Fruit fly (Drosophila melanogaster): Measurements from ENCODE around the gene CG15432.

The CG15432 gene

DNA sequence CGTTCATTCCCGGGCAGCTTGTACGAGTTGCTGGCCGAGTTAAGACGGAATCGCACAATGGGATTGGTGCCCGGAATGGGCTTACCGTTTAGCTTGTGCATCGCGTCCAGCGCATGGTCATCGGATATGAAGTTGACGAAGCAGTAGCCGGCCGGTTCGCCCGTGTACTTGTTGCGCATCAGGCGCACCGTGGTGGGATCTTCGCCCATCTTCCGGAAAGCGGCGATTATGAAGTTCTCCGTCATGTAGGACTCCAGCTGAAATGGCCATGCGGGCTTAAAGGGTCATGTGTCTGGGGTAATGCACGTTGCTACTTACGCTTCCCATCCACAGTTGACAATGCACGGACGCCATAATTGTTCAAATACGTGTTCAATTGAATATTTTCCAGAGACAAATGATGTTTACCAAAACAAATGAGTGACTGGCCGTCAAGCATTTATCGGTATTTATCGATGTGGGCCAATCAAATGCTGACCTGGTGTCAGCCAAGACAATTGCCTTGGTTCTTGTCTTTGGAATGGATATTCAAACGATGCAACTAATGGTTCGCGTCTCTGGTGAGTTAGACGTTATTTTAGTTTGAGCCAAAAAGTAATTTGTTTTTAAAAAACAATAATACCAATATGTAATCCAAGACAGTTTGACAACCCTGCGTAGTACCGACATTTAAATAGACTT lies 12.0 kb downstream of the CG15432 start, which contains the start of the genes Secp43 and ND-B8 (continued):
- TF ChIP-seq CG6654 (GFP tag; optimal IDR thresholded peaks at IDR 0.05) = no peak
- no peak for TF ChIP-seq ind (GFP tag; optimal IDR thresholded peaks at IDR 0.05)
- no peak for TF ChIP-seq CG10366 (GFP tag; IDR thresholded peaks at IDR 0.05)
- no peak for TF ChIP-seq Hr78 (GFP tag; optimal IDR thresholded peaks at IDR 0.05)
- TF ChIP-seq Adf1 (GFP tag; IDR thresholded peaks at IDR 0.05) = no peak
- TF ChIP-seq lola (GFP tag; optimal IDR thresholded peaks at IDR 0.05) = no peak
- no peak for TF ChIP-seq CG6254 (GFP tag; optimal IDR thresholded peaks at IDR 0.05)
- peak; percentile 72 for TF ChIP-seq CTCF (GFP tag; optimal IDR thresholded peaks at IDR 0.05)
- TF ChIP-seq CG14860 (GFP tag; IDR thresholded peaks at IDR 0.05; ENCODE audit: partially characterized antibody) = peak; percentile 65
- TF ChIP-seq croc (GFP tag; conservative IDR thresholded peaks at IDR 0.05) = no peak
- TF ChIP-seq CG17186 (GFP tag; optimal IDR thresholded peaks at IDR 0.05) = peak; percentile 49
- no peak for TF ChIP-seq Oaz (GFP tag; IDR thresholded peaks at IDR 0.05)
- peak; percentile 57 for TF ChIP-seq hbn (GFP tag; IDR thresholded peaks at IDR 0.05; ENCODE audit: partially characterized antibody)
- TF ChIP-seq Six4 (GFP tag; optimal IDR thresholded peaks at IDR 0.05) = no peak
- no peak for TF ChIP-seq HLHmδ (GFP tag; optimal IDR thresholded peaks at IDR 0.05)
- TF ChIP-seq CG6813 (GFP tag; optimal IDR thresholded peaks at IDR 0.05) = no peak
- TF ChIP-seq salm (tag; optimal IDR thresholded peaks at IDR 0.05) = no peak
- TF ChIP-seq Rfx (GFP tag; IDR thresholded peaks at IDR 0.05) = peak; percentile 42; the same call in 1 of the 2 replicates
- no peak for TF ChIP-seq chn (GFP tag; optimal IDR thresholded peaks at IDR 0.05)
- peak; percentile 47; the same call in 1 of the 2 replicates for TF ChIP-seq CG9932 (GFP tag; IDR thresholded peaks at IDR 0.05)
- no peak for TF ChIP-seq klu (GFP tag; IDR thresholded peaks at IDR 0.05)
- TF ChIP-seq fu2 (GFP tag; optimal IDR thresholded peaks at IDR 0.05) = no peak
- no peak for TF ChIP-seq Ravus (GFP tag; IDR thresholded peaks at IDR 0.05)
- no peak for TF ChIP-seq CG16815 (GFP tag; optimal IDR thresholded peaks at IDR 0.05)
- no peak for TF ChIP-seq CG3065 (GFP tag; optimal IDR thresholded peaks at IDR 0.05)
- TF ChIP-seq GATAe (GFP tag; conservative IDR thresholded peaks at IDR 0.05) = no peak
- TF ChIP-seq amos (GFP tag; IDR thresholded peaks at IDR 0.05; ENCODE audit: partially characterized antibody) = peak; percentile 80
- TF ChIP-seq NFAT (GFP tag; IDR thresholded peaks at IDR 0.05) = no peak
- no peak for TF ChIP-seq BtbVII (GFP tag; optimal IDR thresholded peaks at IDR 0.05)
- TF ChIP-seq Abd-B (GFP tag; optimal IDR thresholded peaks at IDR 0.05) = peak; percentile 45
- TF ChIP-seq CG7786 (GFP tag; optimal IDR thresholded peaks at IDR 0.05) = no peak
- TF ChIP-seq vvl (GFP tag; IDR thresholded peaks at IDR 0.05) = peak; percentile 57; the same call in 1 of the 2 replicates
- no peak for TF ChIP-seq Mes4 (GFP tag; optimal IDR thresholded peaks at IDR 0.05)
- TF ChIP-seq Pdp1 (GFP tag; optimal IDR thresholded peaks at IDR 0.05) = peak in 1 of 2 experiments; percentile 44
- peak; percentile 12 for TF ChIP-seq CG2120 (GFP tag; optimal IDR thresholded peaks at IDR 0.05)
- TF ChIP-seq Sry-β (GFP tag; optimal IDR thresholded peaks at IDR 0.05) = no peak
- no peak for TF ChIP-seq CG13775 (GFP tag; optimal IDR thresholded peaks at IDR 0.05)
- TF ChIP-seq CG7357 (GFP tag; IDR thresholded peaks at IDR 0.05) = no peak
- no peak for TF ChIP-seq CG15479 (GFP tag; optimal IDR thresholded peaks at IDR 0.05)
- TF ChIP-seq trem (tag; optimal IDR thresholded peaks at IDR 0.05) = peak; percentile 75
- TF ChIP-seq sqz (GFP tag; optimal IDR thresholded peaks at IDR 0.05) = no peak
- peak; percentile 68 for TF ChIP-seq E2f2 (GFP tag; IDR thresholded peaks at IDR 0.05)
- TF ChIP-seq CG34376 (GFP tag; optimal IDR thresholded peaks at IDR 0.05) = peak; percentile 82
- no peak for TF ChIP-seq CG15011 (GFP tag; optimal IDR thresholded peaks at IDR 0.05)
- peak; percentile 61 for TF ChIP-seq Dp (GFP tag; optimal IDR thresholded peaks at IDR 0.05)
- no peak for TF ChIP-seq CG18476 (GFP tag; optimal IDR thresholded peaks at IDR 0.05)
- no peak for TF ChIP-seq CG11456 (GFP tag; IDR thresholded peaks at IDR 0.05)
- TF ChIP-seq HLH54F (GFP tag; optimal IDR thresholded peaks at IDR 0.05) = no peak
- no peak for TF ChIP-seq slp2 (GFP tag; optimal IDR thresholded peaks at IDR 0.05)
- no peak for TF ChIP-seq CG11695 (GFP tag; IDR thresholded peaks at IDR 0.05)
